Worm (Caenorhabditis elegans): ENCODE measurements around the gene F13E6.1.

DNA sequence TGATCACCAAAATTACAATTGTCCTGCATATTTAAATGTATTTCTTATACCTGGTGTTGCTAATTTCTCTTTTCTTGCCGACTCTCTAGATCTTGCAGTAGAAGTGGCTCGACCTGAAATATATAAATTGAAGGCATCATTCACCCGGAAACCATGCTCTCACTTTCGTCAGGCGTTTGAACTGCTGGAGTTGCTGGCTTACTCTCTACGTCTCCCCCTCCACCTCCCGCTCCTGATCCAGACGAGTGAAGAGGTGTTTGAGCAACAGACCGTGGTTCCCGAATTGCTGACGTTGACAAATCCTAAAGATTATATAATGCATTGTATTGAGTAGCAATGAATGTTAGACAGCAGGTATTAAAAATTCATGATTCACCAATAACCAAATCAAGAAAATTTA is 6.7 kb downstream of the F13E6.1 start:
- TF ChIP-seq unc-62 (GFP tag; optimal IDR thresholded peaks at IDR 0.05), result no peak
- TF ChIP-seq blmp-1 (tag; optimal IDR thresholded peaks at IDR 0.05), result no peak
- no peak for TF ChIP-seq nhr-28 (tag; optimal IDR thresholded peaks at IDR 0.05)
- no peak for TF ChIP-seq elt-3 (tag; optimal IDR thresholded peaks at IDR 0.05)
- no peak for TF ChIP-seq ces-1 (GFP tag; optimal IDR thresholded peaks at IDR 0.05)
